Worm (Caenorhabditis elegans) whole organism, late embryonic: ENCODE results near the gene F10E9.12.

ENCODE experiments used
- F13H6.1 ChIP-seq: sonication (generic microtip); optimal IDR thresholded peaks from 2 replicates; lab custom pipeline; 2016; ENCODE audit warnings: missing genetic modification characterization, missing compliant biosample characterization
- ama-1 ChIP-seq: fragments of 150-350 bp; optimal IDR thresholded peaks from 2 replicates; lab custom pipeline; 2014
- ceh-48 ChIP-seq: sonication (generic microtip); optimal IDR thresholded peaks from 2 replicates; lab custom pipeline; 2016; ENCODE audit warnings: missing genetic modification characterization, inconsistent platforms, missing compliant biosample characterization
- dmd-4 ChIP-seq: sonication (generic microtip); optimal IDR thresholded peaks from 2 replicates; lab custom pipeline; 2016; ENCODE audit warnings: borderline replicate concordance, missing genetic modification characterization, missing compliant biosample characterization
- dve-1 ChIP-seq: sonication (generic microtip); optimal IDR thresholded peaks from 2 replicates; lab custom pipeline; 2017; ENCODE audit warnings: antibody characterized with exemption, mild to moderate bottlenecking, missing genetic modification characterization, missing compliant biosample characterization
- elt-2 ChIP-seq: sonication (generic microtip); optimal IDR thresholded peaks from 2 replicates; lab custom pipeline; 2016; ENCODE audit warnings: missing genetic modification reagents, missing genetic modification characterization, missing compliant biosample characterization
- hlh-13 ChIP-seq: fragments of 200-800 bp; sonication (Bioruptor generic); optimal IDR thresholded peaks from 2 replicates; lab custom pipeline; 2018; ENCODE audit warnings: mild to moderate bottlenecking, missing genetic modification characterization, missing compliant biosample characterization
- lin-11 ChIP-seq: fragments of 200-800 bp; sonication (Bioruptor generic); optimal IDR thresholded peaks from 2 replicates; lab custom pipeline; 2018; ENCODE audit warnings: mild to moderate bottlenecking, missing genetic modification characterization, missing compliant biosample characterization
- nhr-11 ChIP-seq: fragments of 150-350 bp; optimal IDR thresholded peaks from 2 replicates; lab custom pipeline; 2014; ENCODE audit warnings: missing biosample characterization, missing genetic modification characterization
- npax-4 ChIP-seq: sonication (generic microtip); optimal IDR thresholded peaks from 2 replicates; lab custom pipeline; 2016; ENCODE audit warnings: missing genetic modification characterization, missing compliant biosample characterization
- pag-3 ChIP-seq: sonication (generic microtip); optimal IDR thresholded peaks from 2 replicates; lab custom pipeline; 2016; ENCODE audit warnings: missing compliant biosample characterization, missing genetic modification characterization, borderline replicate concordance
- sdc-2 ChIP-seq: sonication (generic microtip); optimal IDR thresholded peaks from 2 replicates; lab custom pipeline; 2016; ENCODE audit warnings: missing genotype, missing genetic modification characterization, missing compliant biosample characterization
- tbx-7 ChIP-seq: sonication (generic microtip); optimal IDR thresholded peaks from 2 replicates; lab custom pipeline; 2016; ENCODE audit warnings: missing genotype, missing genetic modification characterization, missing compliant biosample characterization

DNA sequence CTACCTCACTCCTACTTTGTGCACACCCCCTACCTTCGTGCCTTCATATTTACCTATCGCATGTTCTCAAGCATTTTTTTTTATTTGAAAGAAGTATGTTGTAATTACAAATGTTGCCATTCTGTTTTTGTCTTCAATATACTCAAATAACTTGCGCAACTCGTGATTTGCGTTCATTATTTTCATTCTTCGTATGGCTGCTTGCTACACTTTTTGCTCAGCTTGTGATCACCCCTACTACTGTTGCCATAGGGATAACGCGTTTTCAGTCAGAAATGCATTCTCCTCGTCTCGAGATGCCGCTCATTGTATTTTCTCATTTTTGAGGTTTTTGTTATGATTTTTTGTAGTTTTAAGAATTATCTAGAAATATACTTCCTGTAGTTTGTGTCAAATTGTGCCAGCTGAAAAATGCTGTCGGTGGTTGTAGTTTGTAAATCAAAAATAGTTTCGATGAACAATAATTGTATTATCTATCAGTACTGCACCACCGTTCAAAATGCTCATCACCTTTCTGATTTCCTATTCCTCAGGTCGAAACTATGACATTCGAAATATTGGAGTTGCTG, 1.6 kb upstream of the F10E9.12 start, which contains the start of gene F10E9.1:
- no peak for TF ChIP-seq F13H6.1 (tag; lab: Kevin White, UChicago)
- no peak for TF ChIP-seq elt-2 (tag; lab: Kevin White, UChicago)
- TF ChIP-seq ceh-48 (tag; lab: Kevin White, UChicago): no peak
- TF ChIP-seq tbx-7 (tag; lab: Kevin White, UChicago): no peak
- TF ChIP-seq sdc-2 (tag; lab: Kevin White, UChicago): no peak
- no peak for TF ChIP-seq lin-11 (tag; lab: Kevin White, UChicago)
- no peak for TF ChIP-seq ama-1 (lab: Kevin White, UChicago)
- no peak for TF ChIP-seq nhr-11 (tag; lab: Kevin White, UChicago)
- no peak for TF ChIP-seq pag-3 (tag; lab: Kevin White, UChicago)
- TF ChIP-seq npax-4 (tag; lab: Kevin White, UChicago): no peak
- TF ChIP-seq dmd-4 (tag; lab: Kevin White, UChicago): no peak
- TF ChIP-seq hlh-13 (GFP tag; lab: Kevin White, UChicago): no peak
- TF ChIP-seq dve-1 (tag; lab: Kevin White, UChicago): no peak
